Fruit fly (Drosophila melanogaster): ENCODE measurements around the gene Kaz.

DNA sequence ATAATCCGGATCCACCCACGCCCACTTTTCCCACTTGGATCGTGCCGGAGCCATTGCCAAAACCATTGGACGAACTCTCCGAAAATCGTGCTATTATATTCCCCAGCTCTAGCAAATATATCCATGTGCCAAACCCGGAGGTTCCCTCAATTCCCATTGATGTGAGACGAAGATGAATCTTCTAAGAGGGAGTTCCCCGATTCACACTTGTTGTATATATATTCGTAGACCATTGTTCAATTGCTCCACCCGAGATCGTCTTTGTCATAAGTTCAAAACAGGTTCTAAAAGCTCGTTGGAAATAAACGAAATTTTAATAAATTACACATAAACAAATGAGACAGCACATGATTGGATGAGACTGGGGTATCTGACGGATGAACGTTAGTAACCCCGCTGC, 34.1 kb upstream of the Kaz start:
- TF ChIP-seq CG9948 (tag; optimal IDR thresholded peaks at IDR 0.05), result no peak
- no peak for TF ChIP-seq EcR (GFP tag; optimal IDR thresholded peaks at IDR 0.05)
- no peak for TF ChIP-seq CG8301 (tag; optimal IDR thresholded peaks at IDR 0.05)
- TF ChIP-seq CG13204 (GFP tag; optimal IDR thresholded peaks at IDR 0.05), result no peak

Measured in whole organism, pupa.